Worm (Caenorhabditis elegans) whole organism, L1 larva: ENCODE measurements around the gene K07B1.4.

Experiments used
- C34B4.2 ChIP-seq: sonication (generic microtip); optimal IDR thresholded peaks from 2 replicates; lab custom pipeline; 2017; ENCODE audit warnings: mild to moderate bottlenecking, missing genetic modification characterization, missing compliant biosample characterization
- ama-1 ChIP-seq: fragments of 150-350 bp; optimal IDR thresholded peaks from 2 replicates; lab custom pipeline; 2014
- blmp-1 ChIP-seq: fragments of 150-350 bp; optimal IDR thresholded peaks from 2 replicates; lab custom pipeline; 2014; ENCODE audit warnings: missing biosample characterization, missing genetic modification characterization
- ceh-63 ChIP-seq: fragments of 200-800 bp; sonication (Bioruptor generic); optimal IDR thresholded peaks from 2 replicates; lab custom pipeline; 2018; ENCODE audit warnings: mild to moderate bottlenecking, missing genetic modification characterization, missing compliant biosample characterization
- ceh-8 ChIP-seq: fragments of 200-800 bp; sonication (Bioruptor generic); optimal IDR thresholded peaks from 2 replicates; lab custom pipeline; 2018; ENCODE audit warnings: mild to moderate bottlenecking, missing genetic modification characterization, moderate library complexity, missing compliant biosample characterization
- ceh-82 ChIP-seq, 3 experiments: fragments of 150-350 bp in 1 of 3; sonication (generic microtip) in 2 of 3; optimal IDR thresholded peaks; 2 replicates each; lab custom pipeline; 2014 to 2017; ENCODE audit warnings: missing biosample characterization in 3 of 3, missing genetic modification characterization in 3 of 3
- dpl-1 ChIP-seq, 3 experiments: fragments of 150-350 bp in 2 of 3; sonication (generic microtip) in 1 of 3; optimal IDR thresholded peaks; 2 replicates each; lab custom pipeline; 2014 to 2017; ENCODE audit warnings: missing biosample characterization in 3 of 3, missing genetic modification characterization in 3 of 3, missing genetic modification reagents in 3 of 3
- efl-1 ChIP-seq, 4 experiments: fragments of 150-350 bp; optimal IDR thresholded peaks in 3 of 4; peaks in 1 of 4; 1 replicate in 1 of 4; 2 replicates in 3 of 4; lab custom pipeline; 2014; ENCODE audit warnings: missing biosample characterization in 2 of 4, missing genetic modification characterization in 2 of 4, missing genetic modification reagents in 2 of 4
- efl-3 ChIP-seq: fragments of 200-800 bp; sonication (Bioruptor generic); optimal IDR thresholded peaks from 2 replicates; lab custom pipeline; 2018; ENCODE audit warnings: mild to moderate bottlenecking, missing genetic modification characterization, missing compliant biosample characterization
- egl-27 ChIP-seq, 2 experiments: fragments of 150-350 bp in 1 of 2; sonication (generic microtip); optimal IDR thresholded peaks; 3 replicates each; lab custom pipeline; 2017 to 2018; ENCODE audit warnings: missing biosample characterization in 2 of 2, missing genetic modification characterization in 2 of 2, missing genetic modification reagents in 2 of 2
- elt-2 ChIP-seq: sonication (generic microtip); optimal IDR thresholded peaks from 2 replicates; lab custom pipeline; 2016; ENCODE audit warnings: missing genetic modification characterization, mild to moderate bottlenecking, inconsistent platforms, missing compliant biosample characterization, missing genetic modification reagents
- elt-3 ChIP-seq, 6 experiments: fragments of 150-350 bp in 1 of 6; sonication (generic microtip); optimal IDR thresholded peaks; 2 replicates each; lab custom pipeline; 2017 to 2018; ENCODE audit warnings: missing biosample characterization in 6 of 6, missing genetic modification characterization in 6 of 6, inconsistent platforms in 1 of 6
- ets-5 ChIP-seq: fragments of 200-800 bp; sonication (Bioruptor generic); IDR thresholded peaks from 2 replicates; pipeline ENCODE4 v1.3.6; 2022; ENCODE audit warnings: missing genetic modification characterization, missing compliant biosample characterization
- fkh-10 ChIP-seq: sonication (generic microtip); optimal IDR thresholded peaks from 2 replicates; lab custom pipeline; 2017; ENCODE audit warnings: missing biosample characterization, missing genetic modification reagents, missing genetic modification characterization
- grh-1 ChIP-seq: fragments of 200-800 bp; sonication (Bioruptor generic); IDR thresholded peaks from 2 replicates; pipeline ENCODE4 v1.3.6; 2022; ENCODE audit warnings: missing genetic modification reagents, missing genetic modification characterization, missing compliant biosample characterization
- hlh-17 ChIP-seq: fragments of 200-800 bp; sonication (Bioruptor generic); optimal IDR thresholded peaks from 2 replicates; lab custom pipeline; 2018; ENCODE audit warnings: missing genetic modification characterization, mild to moderate bottlenecking, missing compliant biosample characterization, moderate library complexity, borderline replicate concordance
- hlh-4 ChIP-seq: sonication (generic microtip); optimal IDR thresholded peaks from 2 replicates; lab custom pipeline; 2016; ENCODE audit warnings: mild to moderate bottlenecking, missing genetic modification characterization, missing compliant biosample characterization
- hpl-2 ChIP-seq: fragments of 150-350 bp; optimal IDR thresholded peaks from 2 replicates; lab custom pipeline; 2014; ENCODE audit warnings: missing biosample characterization, missing genetic modification reagents, missing genetic modification characterization
- jun-1 ChIP-seq: fragments of 150-350 bp; optimal IDR thresholded peaks from 2 replicates; lab custom pipeline; 2014; ENCODE audit warnings: missing biosample characterization, missing genetic modification reagents, missing genetic modification characterization
- lin-14 ChIP-seq: fragments of 200-800 bp; sonication (Bioruptor generic); optimal IDR thresholded peaks from 2 replicates; lab custom pipeline; 2018; ENCODE audit warnings: mild to moderate bottlenecking, missing genetic modification characterization, moderate library complexity, missing compliant biosample characterization
- lin-15B ChIP-seq: fragments of 150-350 bp; sonication (generic microtip); optimal IDR thresholded peaks from 3 replicates; lab custom pipeline; 2014; ENCODE audit warnings: missing biosample characterization, missing genetic modification characterization
- lin-35 ChIP-seq, 2 experiments: fragments of 150-350 bp; optimal IDR thresholded peaks; 2 replicates each; lab custom pipeline; 2014; ENCODE audit warnings: missing biosample characterization in 2 of 2, missing genetic modification characterization in 2 of 2, missing genetic modification reagents in 2 of 2
- lin-39 ChIP-seq: fragments of 150-350 bp; optimal IDR thresholded peaks from 2 replicates; lab custom pipeline; 2014; ENCODE audit warnings: missing biosample characterization, missing genetic modification reagents, missing genetic modification characterization
- lir-3 ChIP-seq: sonication (generic microtip); optimal IDR thresholded peaks from 2 replicates; lab custom pipeline; 2016; ENCODE audit warnings: mild to moderate bottlenecking, missing genetic modification characterization, moderate library complexity, missing compliant biosample characterization; ENCODE audit not compliant: poor library complexity
- lsy-2 ChIP-seq, 2 experiments: fragments of 150-350 bp; optimal IDR thresholded peaks; 2 replicates each; lab custom pipeline; 2014; ENCODE audit warnings: missing biosample characterization in 2 of 2, missing genetic modification characterization in 2 of 2
- mab-9 ChIP-seq: fragments of 200-800 bp; sonication (Bioruptor generic); IDR thresholded peaks from 2 replicates; pipeline ENCODE4 v1.3.6; 2022; ENCODE audit warnings: missing genetic modification reagents, missing genetic modification characterization, missing compliant biosample characterization
- mef-2 ChIP-seq: fragments of 150-350 bp; optimal IDR thresholded peaks from 2 replicates; lab custom pipeline; 2014; ENCODE audit warnings: missing biosample characterization, missing genetic modification characterization
- mep-1 ChIP-seq: fragments of 150-350 bp; optimal IDR thresholded peaks from 2 replicates; lab custom pipeline; 2014; ENCODE audit warnings: missing biosample characterization, missing genetic modification characterization
- nhr-12 ChIP-seq: sonication (generic microtip); optimal IDR thresholded peaks from 2 replicates; lab custom pipeline; 2017; ENCODE audit warnings: missing biosample characterization, missing genetic modification characterization
- nhr-20 ChIP-seq: sonication (generic microtip); optimal IDR thresholded peaks from 2 replicates; lab custom pipeline; 2016; ENCODE audit warnings: mild to moderate bottlenecking, missing genetic modification characterization, missing compliant biosample characterization
- nhr-28 ChIP-seq: fragments of 150-350 bp; optimal IDR thresholded peaks from 2 replicates; lab custom pipeline; 2014; ENCODE audit warnings: missing biosample characterization, missing genetic modification characterization
- nhr-71 ChIP-seq: sonication (generic microtip); optimal IDR thresholded peaks from 2 replicates; lab custom pipeline; 2016; ENCODE audit warnings: mild to moderate bottlenecking, missing genetic modification characterization, moderate library complexity, missing compliant biosample characterization
- nhr-84 ChIP-seq: sonication (generic microtip); optimal IDR thresholded peaks from 2 replicates; lab custom pipeline; 2017; ENCODE audit warnings: missing biosample characterization, missing genetic modification characterization
- nhr-85 ChIP-seq: sonication (generic microtip); peaks from one replicate; lab custom pipeline; 2016; ENCODE audit warnings: missing genetic modification characterization, inconsistent platforms, missing compliant biosample characterization
- pag-3 ChIP-seq: sonication (generic microtip); optimal IDR thresholded peaks from 2 replicates; lab custom pipeline; 2017; ENCODE audit warnings: missing genetic modification characterization, mild to moderate bottlenecking, missing compliant biosample characterization, antibody characterized with exemption, borderline replicate concordance; ENCODE audit not compliant: insufficient read depth
- pax-3 ChIP-seq: fragments of 200-800 bp; sonication (Bioruptor generic); optimal IDR thresholded peaks from 2 replicates; lab custom pipeline; 2018; ENCODE audit warnings: mild to moderate bottlenecking, missing genetic modification characterization, moderate library complexity, missing compliant biosample characterization
- snpc-4 ChIP-seq: fragments of 150-350 bp; optimal IDR thresholded peaks from 2 replicates; lab custom pipeline; 2014; ENCODE audit warnings: missing biosample characterization, missing genetic modification characterization
- snu-23 ChIP-seq: sonication (generic microtip); optimal IDR thresholded peaks from 2 replicates; lab custom pipeline; 2016; ENCODE audit warnings: missing genetic modification characterization, missing compliant biosample characterization
- sox-4 ChIP-seq: sonication (generic microtip); optimal IDR thresholded peaks from 2 replicates; lab custom pipeline; 2016; ENCODE audit warnings: missing genetic modification characterization, missing compliant biosample characterization
- sptf-1 ChIP-seq: fragments of 150-350 bp; optimal IDR thresholded peaks from 2 replicates; lab custom pipeline; 2014; ENCODE audit warnings: missing biosample characterization, missing genetic modification characterization
- swsn-7 ChIP-seq: sonication (generic microtip); optimal IDR thresholded peaks from 2 replicates; lab custom pipeline; 2016; ENCODE audit warnings: missing genetic modification characterization, missing compliant biosample characterization
- unc-98 ChIP-seq: fragments of 200-800 bp; sonication (Bioruptor generic); IDR thresholded peaks from 2 replicates; pipeline ENCODE4 v1.3.6; 2022; ENCODE audit warnings: missing genetic modification characterization, missing compliant biosample characterization
- zag-1 ChIP-seq: fragments of 150-350 bp; optimal IDR thresholded peaks from 2 replicates; lab custom pipeline; 2014; ENCODE audit warnings: missing biosample characterization, missing genetic modification characterization
- zip-4 ChIP-seq: fragments of 200-800 bp; sonication (Bioruptor generic); optimal IDR thresholded peaks from 2 replicates; lab custom pipeline; 2018; ENCODE audit warnings: mild to moderate bottlenecking, missing genetic modification characterization, moderate library complexity, missing compliant biosample characterization
- ztf-11 ChIP-seq, 2 experiments: sonication (generic microtip); optimal IDR thresholded peaks; 2 replicates each; lab custom pipeline; 2016 to 2017; ENCODE audit warnings: missing genetic modification characterization in 2 of 2, missing biosample characterization in 1 of 2, missing compliant biosample characterization in 1 of 2

Gene K07B1.4

ce11 chrV:9318046-9318445, 10.7 kb upstream of the K07B1.4 start, which contains the start of gene kvs-3 (continued):
- TF ChIP-seq grh-1 (GFP tag; lab: Robert Waterston, UW): no peak
- TF ChIP-seq swsn-7 (tag; lab: Kevin White, UChicago): peak; percentile 30

- TF ChIP-seq sptf-1 (tag; lab: Kevin White, UChicago): no peak
- TF ChIP-seq sox-4 (tag; lab: Kevin White, UChicago): no peak
- TF ChIP-seq snu-23 (GFP tag; lab: Kevin White, UChicago): no peak
- TF ChIP-seq mab-9: no peak
- no peak for TF ChIP-seq C34B4.2 (tag; lab: Kevin White, UChicago)
- no peak for TF ChIP-seq mep-1 (tag; lab: Kevin White, UChicago)
- no peak for TF ChIP-seq nhr-71 (tag; lab: Kevin White, UChicago)
- TF ChIP-seq mef-2 (tag; lab: Kevin White, UChicago): no peak
- TF ChIP-seq efl-3 (GFP tag; lab: Kevin White, UChicago): no peak
- TF ChIP-seq ama-1 (lab: Kevin White, UChicago): no peak
- TF ChIP-seq efl-1 (optimal IDR thresholded peaks at IDR 0.05; lab: Kevin White, UChicago): no peak
- no peak for TF ChIP-seq efl-1 (GFP tag; optimal IDR thresholded peaks at IDR 0.05 in 1 of 2; lab: Kevin White, UChicago)
- TF ChIP-seq nhr-84: no peak
- TF ChIP-seq elt-2 (tag; lab: Kevin White, UChicago): no peak
- TF ChIP-seq snpc-4: no peak
- TF ChIP-seq nhr-85 (tag; lab: Kevin White, UChicago): no peak
These were observed 7.6 kb upstream of the K07B1.4 start, which contains the start of gene F44A2.7 for ce11 chrV:9321185-9321584. Gene F44A2.7 (plus strand): TSS chrV:9321485.

ce11 chrV:9322886-9323285, 5.9 kb upstream of the K07B1.4 start, which contains the start of gene tag-153:
Gene tag-153 (plus strand): TSS chrV:9323085.
- TF ChIP-seq lir-3 (no peak), zip-4 (no peak), ztf-11 (tag; optimal IDR thresholded peaks at IDR 0.05; lab: Kevin White, UChicago) (no peak), unc-98 (GFP tag; lab: Robert Waterston, UW) (no peak), nhr-28 (tag; lab: Kevin White, UChicago) (no peak), hpl-2 (no peak), lsy-2 (tag; optimal IDR thresholded peaks at IDR 0.05; lab: Kevin White, UChicago) (no peak), zag-1 (tag; lab: Kevin White, UChicago) (no peak), fkh-10 (GFP tag; lab: Kevin White, UChicago) (no peak), efl-3 (GFP tag; lab: Kevin White, UChicago) (no peak), hlh-4 (tag; lab: Kevin White, UChicago) (no peak), hlh-17 (no peak), ceh-82 (tag; optimal IDR thresholded peaks at IDR 0.05; lab: Kevin White, UChicago) (no peak), ceh-8 (GFP tag; lab: Kevin White, UChicago) (no peak), pax-3 (tag; lab: Kevin White, UChicago) (no peak), ets-5 (GFP tag; lab: Robert Waterston, UW) (no peak), egl-27 (tag; optimal IDR thresholded peaks at IDR 0.05; lab: Kevin White, UChicago) (no peak), ceh-63 (no peak), dpl-1 (GFP tag; optimal IDR thresholded peaks at IDR 0.05; lab: Kevin White, UChicago) (no peak)
- TF ChIP-seq, all 84 proteins: peak for 0

ce11 chrV:9324167-9324566, 4.6 kb upstream of the K07B1.4 start:
- TF ChIP-seq jun-1 (tag; lab: Kevin White, UChicago) (no peak), lin-35 (GFP tag; optimal IDR thresholded peaks at IDR 0.05; lab: Kevin White, UChicago) (peak in 1 of 2 experiments; percentile 11), nhr-12 (tag; lab: Kevin White, UChicago) (no peak), efl-3 (GFP tag; lab: Kevin White, UChicago) (no peak), lin-15B (tag; lab: Kevin White, UChicago) (no peak), mep-1 (tag; lab: Kevin White, UChicago) (peak; percentile 39), nhr-20 (peak; percentile 3), pag-3 (tag; lab: Kevin White, UChicago) (no peak), lin-14 (GFP tag; lab: Kevin White, UChicago) (peak; percentile 35), lin-39 (tag; lab: Kevin White, UChicago) (no peak), blmp-1 (tag; lab: Kevin White, UChicago) (peak; percentile 64), elt-3 (tag; optimal IDR thresholded peaks at IDR 0.05; lab: Kevin White, UChicago) (peak in 1 of 6 experiments; percentile 2), nhr-85 (tag; lab: Kevin White, UChicago) (peak; percentile 56)
